Fruit fly (Drosophila melanogaster): ENCODE data around the gene CG1271.

Gene CG1271

dm6 chr3L:3096073-3096725, 43.9 kb downstream of the CG1271 start (continued):
- TF ChIP-seq CG9797 (GFP tag; optimal IDR thresholded peaks at IDR 0.05): no peak
- TF ChIP-seq slbo (GFP tag; IDR thresholded peaks at IDR 0.05): 0 out of 2 replicates have a peak, but pooled peaks have one; percentile 3
- TF ChIP-seq CG34376 (GFP tag; optimal IDR thresholded peaks at IDR 0.05): no peak
- TF ChIP-seq CG7556 (GFP tag; optimal IDR thresholded peaks at IDR 0.05): peak; percentile 24
- no peak for TF ChIP-seq gt (GFP tag; IDR thresholded peaks at IDR 0.05)
- 0 out of 3 replicates have a peak, but pooled peaks have one; percentile 37 for TF ChIP-seq ken (GFP tag; IDR thresholded peaks at IDR 0.05)
- no peak for TF ChIP-seq Mes4 (GFP tag; optimal IDR thresholded peaks at IDR 0.05)
- TF ChIP-seq CG34224 (GFP tag; IDR thresholded peaks at IDR 0.05; ENCODE audit: partially characterized antibody): peak; percentile 74
- peak; percentile 99 for TF ChIP-seq Bdp1 (GFP tag; optimal IDR thresholded peaks at IDR 0.05)
- TF ChIP-seq fru (optimal IDR thresholded peaks at IDR 0.05): no peak
- no peak for TF ChIP-seq sc (optimal IDR thresholded peaks at IDR 0.05)
- TF ChIP-seq sc (GFP tag; optimal IDR thresholded peaks at IDR 0.05): no peak
- no peak for TF ChIP-seq seq (GFP tag; IDR thresholded peaks at IDR 0.05)
- no peak for TF ChIP-seq CG3065 (GFP tag; optimal IDR thresholded peaks at IDR 0.05)
- no peak for TF ChIP-seq lbe (GFP tag; optimal IDR thresholded peaks at IDR 0.05)
- TF ChIP-seq CG30020 (tag; optimal IDR thresholded peaks at IDR 0.05): no peak
- TF ChIP-seq grau (tag; optimal IDR thresholded peaks at IDR 0.05): peak; percentile 40
- TF ChIP-seq CG15073 (GFP tag; optimal IDR thresholded peaks at IDR 0.05): no peak
- no peak for TF ChIP-seq Vsx1 (GFP tag; optimal IDR thresholded peaks at IDR 0.05)
- TF ChIP-seq CG1233 (GFP tag; optimal IDR thresholded peaks at IDR 0.05): no peak
- TF ChIP-seq Neu2 (GFP tag; optimal IDR thresholded peaks at IDR 0.05; ENCODE audit: borderline replicate concordance): no peak
- no peak for TF ChIP-seq CG11695 (GFP tag; IDR thresholded peaks at IDR 0.05)
- TF ChIP-seq CG12769 (tag; optimal IDR thresholded peaks at IDR 0.05): peak; percentile 3
- TF ChIP-seq yki (optimal IDR thresholded peaks at IDR 0.05): no peak
- TF ChIP-seq CG7839 (tag; optimal IDR thresholded peaks at IDR 0.05): peak; percentile 18
- TF ChIP-seq wek (GFP tag; optimal IDR thresholded peaks at IDR 0.05): no peak
- TF ChIP-seq CG42726 (GFP tag; IDR thresholded peaks at IDR 0.05; ENCODE audit: partially characterized antibody): peak; percentile 88
- TF ChIP-seq hth (optimal IDR thresholded peaks at IDR 0.05): no peak
- no peak for TF ChIP-seq CG13296 (GFP tag; optimal IDR thresholded peaks at IDR 0.05)
- no peak for TF ChIP-seq CG2199 (GFP tag; IDR thresholded peaks at IDR 0.05)
- peak; percentile 76 for TF ChIP-seq pros (GFP tag; optimal IDR thresholded peaks at IDR 0.05)
- no peak for TF ChIP-seq gsb (GFP tag; IDR thresholded peaks at IDR 0.05)
- TF ChIP-seq abd-A (tag; optimal IDR thresholded peaks at IDR 0.05): no peak
- TF ChIP-seq CG43689 (GFP tag; IDR thresholded peaks at IDR 0.05): no peak
- no peak for TF ChIP-seq klu (GFP tag; IDR thresholded peaks at IDR 0.05)
- peak in 1 of 2 experiments; percentile 8 for TF ChIP-seq bsh (GFP tag; optimal IDR thresholded peaks at IDR 0.05)
- TF ChIP-seq Ravus (GFP tag; IDR thresholded peaks at IDR 0.05): no peak
- TF ChIP-seq Six4 (GFP tag; optimal IDR thresholded peaks at IDR 0.05): no peak
- TF ChIP-seq HmgD (GFP tag; optimal IDR thresholded peaks at IDR 0.05): no peak
- TF ChIP-seq vfl (GFP tag; optimal IDR thresholded peaks at IDR 0.05): no peak
- no peak for TF ChIP-seq Poxn (GFP tag; IDR thresholded peaks at IDR 0.05)
- peak; percentile 8 for TF ChIP-seq CG4328 (GFP tag; optimal IDR thresholded peaks at IDR 0.05)
- TF ChIP-seq Taf1 (GFP tag; IDR thresholded peaks at IDR 0.05): no peak
- TF ChIP-seq Fer2 (tag; optimal IDR thresholded peaks at IDR 0.05): peak; percentile 34
- no peak for TF ChIP-seq CG4707 (GFP tag; optimal IDR thresholded peaks at IDR 0.05)
- TF ChIP-seq bowl (GFP tag; IDR thresholded peaks at IDR 0.05): no peak
- no peak for TF ChIP-seq gro (GFP tag; optimal IDR thresholded peaks at IDR 0.05)
- TF ChIP-seq CG5953 (GFP tag; IDR thresholded peaks at IDR 0.05): no peak
- TF ChIP-seq CG8944 (GFP tag; optimal IDR thresholded peaks at IDR 0.05): no peak
- TF ChIP-seq jumu (GFP tag; optimal IDR thresholded peaks at IDR 0.05): no peak
- peak; percentile 27 for TF ChIP-seq Meics (GFP tag; optimal IDR thresholded peaks at IDR 0.05)
- peak; percentile 51 for TF ChIP-seq CG9932 (GFP tag; IDR thresholded peaks at IDR 0.05)
